Worm (Caenorhabditis elegans) whole organism, young adult: Measurements from ENCODE around the gene srx-133.

Source experiments
- B0261.1 ChIP-seq: sonication (generic microtip); optimal IDR thresholded peaks from 2 replicates; lab custom pipeline; 2016; ENCODE audit warnings: mild to moderate bottlenecking, missing genetic modification characterization, moderate library complexity, missing compliant biosample characterization
- Y56A3A.18 ChIP-seq: fragments of 200-800 bp; sonication (Bioruptor generic); IDR thresholded peaks from 2 replicates; pipeline ENCODE4 v1.3.6; 2022; ENCODE audit warnings: missing genetic modification reagents, missing genetic modification characterization, missing compliant biosample characterization
- ceh-58 ChIP-seq: fragments of 200-800 bp; sonication (Bioruptor generic); IDR thresholded peaks from 2 replicates; pipeline ENCODE4 v1.3.6; 2022; ENCODE audit warnings: missing genetic modification characterization, missing compliant biosample characterization
- him-1 ChIP-seq: sonication (generic microtip); optimal IDR thresholded peaks from 2 replicates; lab custom pipeline; 2016; ENCODE audit warnings: missing genotype, missing genetic modification reagents, missing genetic modification characterization, missing compliant biosample characterization
- pha-4 ChIP-seq: fragments of 150-350 bp; sonication (generic microtip); optimal IDR thresholded peaks from 2 replicates; lab custom pipeline; 2014; ENCODE audit warnings: missing biosample characterization, missing genetic modification reagents, missing genetic modification characterization
- sdz-38 ChIP-seq: sonication (generic microtip); optimal IDR thresholded peaks from 2 replicates; lab custom pipeline; 2016; ENCODE audit warnings: missing genotype, missing genetic modification characterization, missing compliant biosample characterization

ce11 chrV:13880163-13880562 lies 31.7 kb downstream of the srx-133 start:
- TF ChIP-seq him-1 (tag; lab: Kevin White, UChicago) (no peak), ceh-58 (no peak), sdz-38 (no peak), B0261.1 (tag; lab: Kevin White, UChicago) (no peak), Y56A3A.18 (GFP tag; lab: Robert Waterston, UW) (no peak), pha-4 (tag; lab: Kevin White, UChicago) (no peak)
